Fruit fly (Drosophila melanogaster) whole organism, pupa: ENCODE results near the gene SerRS-m.

ENCODE experiments used
- CG10348 ChIP-seq: fragments of 200-800 bp; sonication (Bioruptor generic); IDR thresholded peaks from 2 replicates; pipeline ENCODE4 v1.3.6; 2022; ENCODE audit warnings: missing biosample characterization, missing genetic modification characterization
- CG12605 ChIP-seq: fragments of 200-800 bp; sonication (Bioruptor generic); IDR thresholded peaks from 2 replicates; pipeline ENCODE4 v1.3.6; 2022; ENCODE audit warnings: missing biosample characterization, missing genetic modification characterization
- CG13204 ChIP-seq: fragments of 200-800 bp; sonication (Bioruptor generic); optimal IDR thresholded peaks from 2 replicates; lab custom pipeline; 2018; ENCODE audit warnings: missing biosample characterization, mild to moderate bottlenecking, missing genetic modification characterization, moderate library complexity
- CG14655 ChIP-seq: fragments of 200-800 bp; sonication (Bioruptor generic); optimal IDR thresholded peaks from 3 replicates; lab custom pipeline; 2017; ENCODE audit warnings: mild to moderate bottlenecking, missing biosample characterization, missing genetic modification reagents, missing genetic modification characterization
- CG15710 ChIP-seq: fragments of 200-800 bp; sonication (Bioruptor generic); optimal IDR thresholded peaks from 2 replicates; lab custom pipeline; 2018; ENCODE audit warnings: missing biosample characterization, mild to moderate bottlenecking, missing genetic modification characterization, moderate library complexity
- CG17806 ChIP-seq: fragments of 200-800 bp; sonication (Bioruptor generic); optimal IDR thresholded peaks from 2 replicates; lab custom pipeline; 2018; ENCODE audit warnings: missing biosample characterization, mild to moderate bottlenecking, missing genetic modification characterization, moderate library complexity
- CG32121 ChIP-seq: fragments of 200-800 bp; sonication (Bioruptor generic); IDR thresholded peaks from 2 replicates; pipeline ENCODE4 v1.3.6; 2022; ENCODE audit warnings: missing biosample characterization, missing genetic modification characterization
- CG34367 ChIP-seq: fragments of 200-800 bp; sonication (Bioruptor generic); optimal IDR thresholded peaks from 2 replicates; lab custom pipeline; 2018; ENCODE audit warnings: missing biosample characterization, mild to moderate bottlenecking, missing genetic modification characterization
- CG4496 ChIP-seq: fragments of 200-800 bp; sonication (Bioruptor generic); IDR thresholded peaks from 3 replicates; pipeline ENCODE4 v1.3.6; 2022; ENCODE audit warnings: missing biosample characterization, missing genetic modification characterization
- CG8159 ChIP-seq: fragments of 200-800 bp; sonication (Bioruptor generic); optimal IDR thresholded peaks from 3 replicates; lab custom pipeline; 2018; ENCODE audit warnings: missing biosample characterization, mild to moderate bottlenecking, missing genetic modification characterization, moderate library complexity
- CG8301 ChIP-seq: fragments of 200-800 bp; sonication (Bioruptor generic); optimal IDR thresholded peaks from 2 replicates; lab custom pipeline; 2018; ENCODE audit warnings: missing biosample characterization, mild to moderate bottlenecking, missing genetic modification characterization
- CG9948 ChIP-seq: fragments of 200-800 bp; sonication (Bioruptor generic); optimal IDR thresholded peaks from 2 replicates; lab custom pipeline; 2018; ENCODE audit warnings: missing biosample characterization, mild to moderate bottlenecking, missing genetic modification characterization, moderate library complexity
- D1 ChIP-seq: fragments of 200-800 bp; sonication (Bioruptor generic); optimal IDR thresholded peaks from 2 replicates; lab custom pipeline; 2018; ENCODE audit warnings: missing biosample characterization, mild to moderate bottlenecking, missing genetic modification characterization, moderate library complexity
- EcR ChIP-seq: fragments of 200-800 bp; sonication (Bioruptor generic); optimal IDR thresholded peaks from 3 replicates; lab custom pipeline; 2019; ENCODE audit warnings: missing biosample characterization, missing genetic modification characterization, mild to moderate bottlenecking, moderate library complexity, missing genetic modification reagents
- Ets98B ChIP-seq: fragments of 200-800 bp; sonication (Bioruptor generic); IDR thresholded peaks from 2 replicates; pipeline ENCODE4 v1.3.6; 2022; ENCODE audit warnings: missing biosample characterization, missing genetic modification characterization
- Pif1A ChIP-seq: fragments of 200-800 bp; sonication (Bioruptor generic); optimal IDR thresholded peaks from 3 replicates; lab custom pipeline; 2016; ENCODE audit warnings: missing biosample characterization, missing genetic modification characterization
- Pif1B ChIP-seq: fragments of 200-800 bp; sonication (Bioruptor generic); optimal IDR thresholded peaks from 3 replicates; lab custom pipeline; 2016; ENCODE audit warnings: missing biosample characterization, missing genetic modification characterization
- Snoo ChIP-seq: fragments of 200-800 bp; sonication (Bioruptor generic); optimal IDR thresholded peaks from 3 replicates; lab custom pipeline; 2017; ENCODE audit warnings: missing biosample characterization, mild to moderate bottlenecking, missing genetic modification characterization, inconsistent platforms
- fd96Ca ChIP-seq: fragments of 200-800 bp; sonication (Bioruptor generic); IDR thresholded peaks from 3 replicates; pipeline ENCODE4 v1.3.6; 2022; ENCODE audit warnings: missing biosample characterization, missing genetic modification characterization
- gl ChIP-seq: fragments of 200-800 bp; sonication (Bioruptor generic); optimal IDR thresholded peaks from 2 replicates; lab custom pipeline; 2018; ENCODE audit warnings: missing biosample characterization, mild to moderate bottlenecking, missing genetic modification characterization
- rn ChIP-seq: fragments of 200-800 bp; sonication (Bioruptor generic); IDR thresholded peaks from 2 replicates; pipeline ENCODE4 v1.3.6; 2022; ENCODE audit warnings: missing biosample characterization, missing genetic modification characterization

SerRS-m gene

dm6 chr3R:15342926-15343685 lies 2.6 kb downstream of the SerRS-m start, which contains the start of gene Nagk:
Gene Nagk (minus strand): TSS chr3R:15343256.
- TF ChIP-seq Pif1A (GFP tag; lab: Kevin White, UChicago) (no peak), EcR (GFP tag; lab: Kevin White, UChicago) (peak; percentile 44), CG15710 (tag; lab: Kevin White, UChicago) (peak; percentile 15), Ets98B (GFP tag; lab: Robert Waterston, UW) (peak; percentile 16), CG12605 (0 out of 2 replicates have a peak, but pooled peaks have one; percentile 6), CG4496 (peak; percentile 34; the same call in 1 of the 3 replicates), CG17806 (tag; lab: Kevin White, UChicago) (peak; percentile 21), CG8301 (tag; lab: Kevin White, UChicago) (peak; percentile 43), CG34367 (tag; lab: Kevin White, UChicago) (peak; percentile 35), D1 (tag; lab: Kevin White, UChicago) (no peak), Snoo (tag; lab: Kevin White, UChicago) (peak; percentile 64), CG10348 (GFP tag; lab: Robert Waterston, UW) (no peak), CG9948 (peak; percentile 17), CG8159 (tag; lab: Kevin White, UChicago) (no peak), CG14655 (GFP tag; lab: Kevin White, UChicago) (no peak), Pif1B (GFP tag; lab: Kevin White, UChicago) (no peak), rn (GFP tag; lab: Robert Waterston, UW) (no peak), fd96Ca (GFP tag; lab: Robert Waterston, UW) (no peak), gl (tag; lab: Kevin White, UChicago) (no peak), CG13204 (GFP tag; lab: Kevin White, UChicago) (no peak), CG32121 (no peak)
- TF ChIP-seq, all 21 proteins: peak for 10

DNA sequence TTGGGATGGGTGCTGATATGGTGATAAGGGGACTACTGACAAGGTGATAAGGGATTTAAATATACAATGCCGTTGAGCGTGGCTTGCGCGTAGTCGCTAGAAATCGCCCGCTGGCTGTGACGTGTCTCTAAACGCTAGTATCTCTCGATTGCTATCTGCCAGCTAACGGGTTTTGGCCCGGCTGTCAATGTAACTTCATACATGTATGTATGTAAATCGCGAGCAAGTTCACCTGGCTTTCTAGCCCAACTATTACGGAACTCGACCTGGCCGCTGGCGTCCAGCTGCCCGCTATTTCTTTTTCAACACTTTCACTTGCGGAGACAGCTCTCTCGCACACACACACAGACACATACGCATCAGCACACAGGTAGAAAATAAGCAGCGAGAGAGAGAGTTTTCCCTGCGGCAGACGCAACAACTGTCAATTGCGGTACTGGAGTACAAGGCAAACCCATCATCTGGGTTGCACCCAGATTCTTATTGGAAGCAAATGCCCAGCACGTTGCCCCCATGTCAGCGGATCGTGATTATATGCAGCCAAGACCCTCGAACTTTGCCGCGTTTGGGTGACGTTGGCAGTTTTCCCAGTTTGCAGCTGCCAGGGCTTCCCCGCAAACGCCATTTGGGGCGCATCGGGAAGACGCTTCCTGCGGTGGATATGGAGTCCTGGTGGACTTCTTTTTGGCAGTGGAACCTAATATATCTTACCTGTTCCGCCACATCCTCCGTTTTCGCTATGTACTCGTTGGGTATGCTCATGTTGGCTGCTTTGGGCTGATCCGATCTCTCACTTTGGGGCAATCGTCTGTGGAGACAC lies 4.9 kb downstream of the SerRS-m start:
- TF ChIP-seq Snoo (tag; lab: Kevin White, UChicago) = no peak
- no peak for TF ChIP-seq Ets98B (GFP tag; lab: Robert Waterston, UW)
- TF ChIP-seq CG8301 (tag; lab: Kevin White, UChicago) = peak; percentile 10
- TF ChIP-seq CG4496 = no peak
- TF ChIP-seq D1 (tag; lab: Kevin White, UChicago) = no peak

DNA sequence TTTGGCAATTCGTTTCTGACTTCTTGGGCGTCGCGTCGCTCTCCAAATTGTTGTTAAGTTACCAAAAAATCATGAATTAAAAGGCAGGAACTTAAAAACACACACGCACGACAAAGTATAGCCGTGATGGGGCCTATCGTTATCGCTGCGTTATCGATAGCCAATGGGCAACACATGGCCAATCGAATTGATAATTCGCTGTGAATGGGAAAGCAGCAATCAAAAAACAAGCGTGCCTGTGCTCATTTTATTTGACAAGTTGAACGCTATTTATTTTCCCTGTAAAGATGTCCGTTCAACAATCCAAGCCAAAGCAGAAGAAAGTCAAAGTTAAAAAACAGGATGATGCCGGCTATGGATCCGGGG lies 5.5 kb downstream of the SerRS-m start, which contains the start of the genes Surf4 and CG31301:
Surf4 (minus strand) TSS at position 159 of the 366 bp plus-strand sequence.
CG31301 (plus strand) TSS at position 188 of the 366 bp plus-strand sequence.
- TF ChIP-seq Pif1B (GFP tag; lab: Kevin White, UChicago) (no peak), CG13204 (GFP tag; lab: Kevin White, UChicago) (no peak), CG32121 (no peak), CG4496 (no peak), D1 (tag; lab: Kevin White, UChicago) (no peak)
- TF ChIP-seq, all 21 proteins: peak for 0

- TF ChIP-seq Snoo (tag; lab: Kevin White, UChicago) (peak; percentile 44), D1 (tag; lab: Kevin White, UChicago) (no peak), CG4496 (peak; percentile 63; the same call in 2 of the 3 replicates), Ets98B (GFP tag; lab: Robert Waterston, UW) (peak; percentile 18; the same call in 1 of the 2 replicates), CG10348 (GFP tag; lab: Robert Waterston, UW) (no peak), CG32121 (peak; percentile 49; the same call in 1 of the 2 replicates), CG34367 (tag; lab: Kevin White, UChicago) (peak; percentile 4), CG9948 (peak; percentile 17), rn (GFP tag; lab: Robert Waterston, UW) (no peak), CG12605 (no peak), CG15710 (tag; lab: Kevin White, UChicago) (peak; percentile 49), EcR (GFP tag; lab: Kevin White, UChicago) (no peak), CG17806 (tag; lab: Kevin White, UChicago) (peak; percentile 39), CG8301 (tag; lab: Kevin White, UChicago) (no peak), gl (tag; lab: Kevin White, UChicago) (no peak), Pif1B (GFP tag; lab: Kevin White, UChicago) (no peak), fd96Ca (GFP tag; lab: Robert Waterston, UW) (peak; percentile 31; the same call in 1 of the 3 replicates)
These were observed 7.4 kb downstream of the SerRS-m start, which contains the start of the genes CG42726 and CG42727 for dm6 chr3R:15347822-15348221. Gene CG42726 (plus strand): TSS chr3R:15348048. Gene CG42727 (plus strand): TSS chr3R:15348048.

- TF ChIP-seq EcR (GFP tag; lab: Kevin White, UChicago) = peak; percentile 9
- no peak for TF ChIP-seq Pif1B (GFP tag; lab: Kevin White, UChicago)
- no peak for TF ChIP-seq rn (GFP tag; lab: Robert Waterston, UW)
- no peak for TF ChIP-seq CG12605
- no peak for TF ChIP-seq CG13204 (GFP tag; lab: Kevin White, UChicago)
- TF ChIP-seq CG14655 (GFP tag; lab: Kevin White, UChicago) = no peak
- no peak for TF ChIP-seq Ets98B (GFP tag; lab: Robert Waterston, UW)
- TF ChIP-seq CG4496 = no peak
- TF ChIP-seq CG32121 = 0 out of 2 replicates have a peak, but pooled peaks have one; percentile 13
- TF ChIP-seq gl (tag; lab: Kevin White, UChicago) = no peak
- no peak for TF ChIP-seq CG10348 (GFP tag; lab: Robert Waterston, UW)
- TF ChIP-seq CG15710 (tag; lab: Kevin White, UChicago) = peak; percentile 39
- TF ChIP-seq Snoo (tag; lab: Kevin White, UChicago) = peak; percentile 28
- TF ChIP-seq fd96Ca (GFP tag; lab: Robert Waterston, UW) = no peak
- TF ChIP-seq CG17806 (tag; lab: Kevin White, UChicago) = peak; percentile 15
- TF ChIP-seq CG9948 = peak; percentile 6
- TF ChIP-seq CG34367 (tag; lab: Kevin White, UChicago) = no peak
- no peak for TF ChIP-seq CG8301 (tag; lab: Kevin White, UChicago)
- no peak for TF ChIP-seq Pif1A (GFP tag; lab: Kevin White, UChicago)
- TF ChIP-seq D1 (tag; lab: Kevin White, UChicago) = no peak
- no peak for TF ChIP-seq CG8159 (tag; lab: Kevin White, UChicago)
These were observed 10.5 kb downstream of the SerRS-m start, which contains the start of the genes Trs33 and Tmtc4 for dm6 chr3R:15350993-15351426. Gene Trs33 (minus strand): TSS chr3R:15350995. Gene Tmtc4 (plus strand): TSS chr3R:15351225.
